Worm (Caenorhabditis elegans) whole organism, mixed stage, embryonic: ENCODE data around the gene tnc-2.

Experiments used
- ceh-43 ChIP-seq: fragments of 200-800 bp; sonication (Bioruptor generic); optimal IDR thresholded peaks from 2 replicates; lab custom pipeline; 2018; ENCODE audit warnings: mild to moderate bottlenecking, missing genetic modification characterization, moderate library complexity, missing compliant biosample characterization
- elt-1 ChIP-seq: sonication (generic microtip); optimal IDR thresholded peaks from 2 replicates; lab custom pipeline; 2017; ENCODE audit warnings: missing genetic modification characterization, mild to moderate bottlenecking, missing compliant biosample characterization, antibody characterized with exemption, moderate library complexity, borderline replicate concordance; ENCODE audit not compliant: insufficient read depth
- ham-2 ChIP-seq: fragments of 200-800 bp; sonication (Bioruptor generic); optimal IDR thresholded peaks from 2 replicates; lab custom pipeline; 2018; ENCODE audit warnings: mild to moderate bottlenecking, missing genetic modification characterization, missing compliant biosample characterization
- lsy-2 ChIP-seq: fragments of 150-350 bp; optimal IDR thresholded peaks from 2 replicates; lab custom pipeline; 2014; ENCODE audit warnings: missing biosample characterization, missing genetic modification characterization
- mep-1 ChIP-seq: fragments of 150-350 bp; optimal IDR thresholded peaks from 2 replicates; lab custom pipeline; 2017; ENCODE audit warnings: missing biosample characterization, missing genetic modification reagents, missing genetic modification characterization, inconsistent platforms
- nhr-12 ChIP-seq: fragments of 150-350 bp; optimal IDR thresholded peaks from 2 replicates; lab custom pipeline; 2014; ENCODE audit warnings: missing biosample characterization, missing genetic modification characterization
- nhr-237 ChIP-seq: fragments of 150-350 bp; optimal IDR thresholded peaks from 2 replicates; lab custom pipeline; 2014; ENCODE audit warnings: missing biosample characterization, missing genetic modification characterization
- nhr-28 ChIP-seq: fragments of 150-350 bp; optimal IDR thresholded peaks from 2 replicates; lab custom pipeline; 2014; ENCODE audit warnings: missing biosample characterization, missing genetic modification characterization
- pha-4 ChIP-seq: fragments of 150-350 bp; optimal IDR thresholded peaks from 2 replicates; lab custom pipeline; 2018; ENCODE audit warnings: missing biosample characterization, missing genetic modification reagents, missing genetic modification characterization
- snpc-4 ChIP-seq: fragments of 150-350 bp; optimal IDR thresholded peaks from 2 replicates; lab custom pipeline; 2014; ENCODE audit warnings: missing biosample characterization, missing genetic modification characterization
- unc-39 ChIP-seq: fragments of 150-350 bp; optimal IDR thresholded peaks from 2 replicates; lab custom pipeline; 2014; ENCODE audit warnings: missing biosample characterization, missing genetic modification characterization
- ztf-11 ChIP-seq: fragments of 150-350 bp; optimal IDR thresholded peaks from 2 replicates; lab custom pipeline; 2014; ENCODE audit warnings: missing biosample characterization, missing genetic modification characterization

ce11 chrII:10516375-10516774, 49.7 kb downstream of the tnc-2 start:
- TF ChIP-seq nhr-28 (tag; lab: Kevin White, UChicago) (no peak), pha-4 (no peak), snpc-4 (tag; lab: Kevin White, UChicago) (no peak), elt-1 (tag; lab: Kevin White, UChicago) (no peak), ham-2 (GFP tag; lab: Kevin White, UChicago) (no peak), lsy-2 (tag; lab: Kevin White, UChicago) (no peak), ztf-11 (no peak), ceh-43 (GFP tag; lab: Kevin White, UChicago) (no peak), nhr-237 (tag; lab: Kevin White, UChicago) (no peak), unc-39 (tag; lab: Kevin White, UChicago) (no peak), mep-1 (tag; lab: Kevin White, UChicago) (no peak), nhr-12 (tag; lab: Kevin White, UChicago) (no peak)
